Worm (Caenorhabditis elegans): ENCODE results near the gene Y94H6A.2.
A peak's percentile ranks its signal among the peaks of the same experiment; 100 is the strongest.

The Y94H6A.2 gene

DNA sequence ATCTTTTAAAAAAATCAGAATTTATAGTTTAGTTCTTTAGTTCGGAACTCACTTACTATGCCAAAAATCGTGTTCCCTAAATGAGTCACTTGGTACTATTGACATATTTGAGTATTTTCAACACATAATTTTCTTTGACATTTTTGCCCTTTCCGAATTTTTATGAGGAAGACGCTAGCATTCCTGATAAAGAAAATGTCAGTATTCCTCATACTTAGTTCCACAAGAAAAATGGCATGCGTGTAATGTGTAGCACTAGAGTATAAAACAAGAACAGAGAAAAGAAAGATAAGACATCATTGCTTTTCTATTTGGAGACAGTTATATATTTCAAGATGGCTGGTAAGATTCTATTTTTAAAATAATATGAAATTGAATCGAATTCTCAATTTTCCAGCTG is at the start of gene Y94H6A.2:
Y94H6A.2 (plus strand) TSS at position 336 of the 400 bp plus-strand sequence.
- TF ChIP-seq bed-3 (GFP tag; optimal IDR thresholded peaks at IDR 0.05) (no peak), ham-2 (GFP tag; optimal IDR thresholded peaks at IDR 0.05) (no peak), elt-3 (tag; optimal IDR thresholded peaks at IDR 0.05) (no peak), mep-1 (tag; optimal IDR thresholded peaks at IDR 0.05) (no peak), snpc-4 (tag; optimal IDR thresholded peaks at IDR 0.05) (no peak), hlh-1 (tag; optimal IDR thresholded peaks at IDR 0.05) (no peak), M03D4.4 (tag; optimal IDR thresholded peaks at IDR 0.05) (no peak), pha-4 (tag; optimal IDR thresholded peaks at IDR 0.05) (no peak)

- TF ChIP-seq hlh-1 (tag; optimal IDR thresholded peaks at IDR 0.05): no peak
- TF ChIP-seq nhr-76 (tag; optimal IDR thresholded peaks at IDR 0.05): no peak
- no peak for TF ChIP-seq tbx-8 (GFP tag; optimal IDR thresholded peaks at IDR 0.05)
Measured at ce11 chrIV:2688716-2689307, 41.3 kb upstream of the Y94H6A.2 start, which contains the start of gene egrh-3. TSS of gene egrh-3 (minus strand) at chrIV:2688766.

DNA sequence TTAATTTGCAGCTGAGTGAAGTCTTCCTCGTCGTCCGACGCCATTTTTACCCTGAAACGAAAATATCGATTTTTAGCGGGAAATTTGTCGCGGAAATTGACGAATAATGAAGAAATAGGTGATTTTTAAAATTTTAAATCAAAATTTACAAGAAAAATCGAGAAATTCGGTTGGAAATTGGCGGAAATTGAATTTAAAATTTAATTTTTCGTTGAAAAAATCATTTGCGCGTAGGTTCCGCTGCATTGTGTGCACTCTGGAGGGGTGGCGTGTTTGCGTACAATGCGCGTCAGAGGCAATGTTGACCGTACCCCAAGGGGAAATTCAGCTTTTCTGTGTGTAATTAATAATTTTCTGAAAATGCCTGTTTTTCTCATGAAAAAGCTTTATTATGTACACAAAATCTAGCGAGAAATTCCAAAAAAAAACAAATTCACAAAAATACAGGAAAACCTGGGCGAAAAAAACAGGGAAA is 26.1 kb upstream of the Y94H6A.2 start, which contains the start of gene Y94H6A.5:
Y94H6A.5 (minus strand) TSS at position 51 of the 475 bp plus-strand sequence.
- TF ChIP-seq lsy-2 (tag; optimal IDR thresholded peaks at IDR 0.05) (peak; percentile 95), nhr-237 (tag; optimal IDR thresholded peaks at IDR 0.05) (peak; percentile 2), pha-4 (tag; optimal IDR thresholded peaks at IDR 0.05) (peak; percentile 49), mep-1 (tag; optimal IDR thresholded peaks at IDR 0.05) (peak; percentile 1), blmp-1 (tag; optimal IDR thresholded peaks at IDR 0.05) (no peak), ces-1 (GFP tag; optimal IDR thresholded peaks at IDR 0.05) (peak; percentile 45), lin-13 (tag; optimal IDR thresholded peaks at IDR 0.05) (peak; percentile 59), ceh-83 (GFP tag; optimal IDR thresholded peaks at IDR 0.05) (no peak), bed-3 (GFP tag; optimal IDR thresholded peaks at IDR 0.05) (no peak)

DNA sequence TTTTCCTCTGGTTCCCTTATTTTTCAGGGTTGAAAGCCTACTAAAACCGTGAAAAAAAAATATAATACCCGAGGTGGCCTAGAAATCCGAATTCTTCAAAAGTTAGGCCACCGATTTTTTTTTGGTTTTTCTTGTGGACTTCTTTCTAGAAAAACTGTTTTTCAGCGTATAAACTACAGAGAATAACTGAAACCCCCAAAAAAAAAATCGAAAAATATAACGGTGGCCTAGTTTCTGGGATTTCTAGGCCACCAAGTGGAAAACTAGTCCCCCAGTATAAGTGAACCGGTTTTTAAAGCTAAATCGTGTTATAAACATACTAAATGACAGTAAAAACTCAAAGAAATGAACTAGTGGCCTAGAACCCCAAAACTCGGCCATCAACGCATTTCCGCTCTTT is 24.4 kb upstream of the Y94H6A.2 start:
- TF ChIP-seq snpc-4 (tag; optimal IDR thresholded peaks at IDR 0.05): no peak
- TF ChIP-seq sptf-1 (tag; optimal IDR thresholded peaks at IDR 0.05): no peak
- no peak for TF ChIP-seq unc-120 (tag; optimal IDR thresholded peaks at IDR 0.05; ENCODE audit: poor library complexity, severe bottlenecking)
- no peak for TF ChIP-seq ham-2 (GFP tag; optimal IDR thresholded peaks at IDR 0.05)
- no peak for TF ChIP-seq blmp-1 (tag; optimal IDR thresholded peaks at IDR 0.05)
- TF ChIP-seq ceh-83 (GFP tag; optimal IDR thresholded peaks at IDR 0.05): peak; percentile 11

ce11 chrIV:2707012-2707411 is 23.1 kb upstream of the Y94H6A.2 start, which contains the start of gene ubc-8:
TSS of gene ubc-8 (minus strand) at chrIV:2707238.
- TF ChIP-seq elt-3 (tag; optimal IDR thresholded peaks at IDR 0.05) (no peak), nhr-237 (tag; optimal IDR thresholded peaks at IDR 0.05) (no peak), bed-3 (GFP tag; optimal IDR thresholded peaks at IDR 0.05) (no peak), sptf-1 (tag; optimal IDR thresholded peaks at IDR 0.05) (no peak), ceh-43 (GFP tag; optimal IDR thresholded peaks at IDR 0.05) (no peak), blmp-1 (tag; optimal IDR thresholded peaks at IDR 0.05) (no peak), mab-5 (tag; optimal IDR thresholded peaks at IDR 0.05) (no peak), hlh-1 (tag; optimal IDR thresholded peaks at IDR 0.05) (no peak)

DNA sequence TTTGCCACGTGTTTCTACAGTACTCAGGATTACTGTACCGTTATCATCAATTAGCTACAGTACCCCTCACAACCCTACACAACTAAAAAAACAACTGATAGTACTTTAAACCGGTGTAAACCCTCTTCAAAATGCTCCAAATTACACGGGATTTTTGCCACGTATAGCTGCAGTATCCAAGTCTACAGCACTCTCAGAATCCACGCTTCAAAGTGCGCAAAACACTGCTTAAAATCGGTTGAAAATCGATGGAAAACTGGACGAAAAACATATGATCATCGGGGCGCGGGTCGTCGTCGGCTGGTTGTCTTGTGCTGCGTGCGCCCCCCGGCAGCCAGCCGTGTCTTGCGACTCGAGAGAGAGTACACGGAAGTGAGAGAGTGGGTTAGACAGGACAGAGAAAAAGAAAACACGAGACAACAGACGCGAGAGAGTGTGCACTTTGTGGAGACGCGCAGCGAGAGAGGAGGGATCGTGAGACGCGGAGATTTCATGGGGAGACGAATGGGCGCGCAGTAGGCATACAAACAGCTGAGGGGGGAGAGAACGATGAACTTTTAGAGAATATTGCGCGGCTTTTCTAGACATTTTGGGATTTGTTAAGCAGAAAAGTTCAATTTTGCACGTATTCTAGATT is 21.6 kb upstream of the Y94H6A.2 start:
- TF ChIP-seq hlh-1 (tag; optimal IDR thresholded peaks at IDR 0.05): peak; percentile 57
- peak; percentile 65 for TF ChIP-seq pha-4 (tag; optimal IDR thresholded peaks at IDR 0.05)
- TF ChIP-seq nhr-12 (tag; optimal IDR thresholded peaks at IDR 0.05): no peak
- no peak for TF ChIP-seq mep-1 (tag; optimal IDR thresholded peaks at IDR 0.05)
- TF ChIP-seq unc-62 (GFP tag; optimal IDR thresholded peaks at IDR 0.05): peak; percentile 9
- TF ChIP-seq ceh-43 (GFP tag; optimal IDR thresholded peaks at IDR 0.05): no peak
- TF ChIP-seq unc-120 (tag; optimal IDR thresholded peaks at IDR 0.05; ENCODE audit: poor library complexity, severe bottlenecking): peak; percentile 39
- TF ChIP-seq lsy-2 (tag; optimal IDR thresholded peaks at IDR 0.05): peak; percentile 37
- TF ChIP-seq ham-2 (GFP tag; optimal IDR thresholded peaks at IDR 0.05): peak; percentile 8
- TF ChIP-seq drap-1 (GFP tag; optimal IDR thresholded peaks at IDR 0.05): peak; percentile 8
- TF ChIP-seq ztf-11 (tag; optimal IDR thresholded peaks at IDR 0.05): no peak
- no peak for TF ChIP-seq mls-2 (tag; optimal IDR thresholded peaks at IDR 0.05)
- peak; percentile 57 for TF ChIP-seq nhr-237 (tag; optimal IDR thresholded peaks at IDR 0.05)
- TF ChIP-seq unc-39 (tag; optimal IDR thresholded peaks at IDR 0.05): no peak
- peak; percentile 11 for TF ChIP-seq cnd-1 (tag; optimal IDR thresholded peaks at IDR 0.05)
- TF ChIP-seq sem-2 (GFP tag; optimal IDR thresholded peaks at IDR 0.05): no peak
